Worm (Caenorhabditis elegans) whole organism, L3 larva: ENCODE results near the gene F20A1.2.

Source experiments
- ZK546.5 ChIP-seq: sonication (generic microtip); optimal IDR thresholded peaks from 2 replicates; lab custom pipeline; 2017; ENCODE audit warnings: missing biosample characterization, missing genetic modification characterization
- ama-1 ChIP-seq: fragments of 150-350 bp; optimal IDR thresholded peaks from 2 replicates; lab custom pipeline; 2018
- ceh-16 ChIP-seq: sonication (generic microtip); optimal IDR thresholded peaks from 2 replicates; lab custom pipeline; 2017; ENCODE audit warnings: missing biosample characterization, missing genetic modification characterization
- ceh-28 ChIP-seq: fragments of 150-350 bp; optimal IDR thresholded peaks from 2 replicates; lab custom pipeline; 2014; ENCODE audit warnings: missing biosample characterization, missing genetic modification reagents, missing genetic modification characterization
- ceh-9 ChIP-seq: sonication (generic microtip); optimal IDR thresholded peaks from 2 replicates; lab custom pipeline; 2018; ENCODE audit warnings: missing biosample characterization, missing genetic modification characterization
- daf-12 ChIP-seq: fragments of 150-350 bp; optimal IDR thresholded peaks from 2 replicates; lab custom pipeline; 2014; ENCODE audit warnings: missing biosample characterization, missing genetic modification reagents, missing genetic modification characterization
- egl-27 ChIP-seq: sonication (generic microtip); optimal IDR thresholded peaks from 4 replicates; lab custom pipeline; 2017; ENCODE audit warnings: missing biosample characterization, missing genetic modification reagents, missing genetic modification characterization
- egl-5 ChIP-seq: fragments of 150-350 bp; optimal IDR thresholded peaks from 2 replicates; lab custom pipeline; 2017; ENCODE audit warnings: missing biosample characterization, missing genetic modification reagents, missing genetic modification characterization, inconsistent platforms
- elt-1 ChIP-seq: fragments of 150-350 bp; optimal IDR thresholded peaks from 2 replicates; lab custom pipeline; 2014; ENCODE audit warnings: missing biosample characterization, missing genetic modification characterization
- elt-2 ChIP-seq: sonication (generic microtip); optimal IDR thresholded peaks from 2 replicates; lab custom pipeline; 2016; ENCODE audit warnings: missing genetic modification reagents, mild to moderate bottlenecking, missing genetic modification characterization, missing compliant biosample characterization
- elt-3 ChIP-seq, 3 experiments: fragments of 150-350 bp in 1 of 3; sonication (generic microtip) in 2 of 3; optimal IDR thresholded peaks; 2 replicates in 2 of 3; 4 replicates in 1 of 3; lab custom pipeline; 2014 to 2017; ENCODE audit warnings: missing biosample characterization in 3 of 3, missing genetic modification characterization in 3 of 3
- fkh-10 ChIP-seq: sonication (generic microtip); optimal IDR thresholded peaks from 2 replicates; lab custom pipeline; 2017; ENCODE audit warnings: missing biosample characterization, missing genetic modification reagents, missing genetic modification characterization
- fkh-2 ChIP-seq: fragments of 150-350 bp; optimal IDR thresholded peaks from 2 replicates; lab custom pipeline; 2014; ENCODE audit warnings: missing biosample characterization, missing genetic modification reagents, missing genetic modification characterization
- fos-1 ChIP-seq: fragments of 150-350 bp; optimal IDR thresholded peaks from 2 replicates; lab custom pipeline; 2014; ENCODE audit warnings: missing biosample characterization, missing genetic modification characterization
- hmg-11 ChIP-seq: sonication (generic microtip); optimal IDR thresholded peaks from 2 replicates; lab custom pipeline; 2016; ENCODE audit warnings: missing genetic modification characterization, missing compliant biosample characterization
- lin-39 ChIP-seq: fragments of 150-350 bp; optimal IDR thresholded peaks from 2 replicates; lab custom pipeline; 2018; ENCODE audit warnings: missing biosample characterization, missing genetic modification reagents, missing genetic modification characterization
- mml-1 ChIP-seq: fragments of 150-350 bp; sonication (generic microtip); optimal IDR thresholded peaks from 3 replicates; lab custom pipeline; 2014; ENCODE audit warnings: missing biosample characterization, missing genetic modification characterization
- nfya-1 ChIP-seq: sonication (generic microtip); optimal IDR thresholded peaks from 2 replicates; lab custom pipeline; 2017; ENCODE audit warnings: missing genetic modification characterization, mild to moderate bottlenecking, missing compliant biosample characterization, antibody characterized with exemption, moderate library complexity; ENCODE audit not compliant: insufficient read depth
- nhr-12 ChIP-seq: fragments of 150-350 bp; optimal IDR thresholded peaks from 2 replicates; lab custom pipeline; 2014; ENCODE audit warnings: missing biosample characterization, missing genetic modification characterization
- nhr-23 ChIP-seq: fragments of 150-350 bp; optimal IDR thresholded peaks from 2 replicates; lab custom pipeline; 2014; ENCODE audit warnings: missing biosample characterization, missing genetic modification reagents, missing genetic modification characterization
- nhr-237 ChIP-seq: fragments of 150-350 bp; optimal IDR thresholded peaks from 2 replicates; lab custom pipeline; 2014; ENCODE audit warnings: missing biosample characterization, missing genetic modification characterization
- nhr-25 ChIP-seq: sonication (generic microtip); optimal IDR thresholded peaks from 2 replicates; lab custom pipeline; 2017; ENCODE audit warnings: missing biosample characterization, missing genetic modification characterization
- nhr-28 ChIP-seq: fragments of 150-350 bp; optimal IDR thresholded peaks from 2 replicates; lab custom pipeline; 2014; ENCODE audit warnings: missing biosample characterization, missing genetic modification characterization
- nhr-43 ChIP-seq: sonication (generic microtip); optimal IDR thresholded peaks from 2 replicates; lab custom pipeline; 2016; ENCODE audit warnings: mild to moderate bottlenecking, missing genetic modification characterization, missing compliant biosample characterization; ENCODE audit not compliant: poor library complexity, severe bottlenecking
- nhr-67 ChIP-seq: fragments of 150-350 bp; optimal IDR thresholded peaks from 2 replicates; lab custom pipeline; 2014; ENCODE audit warnings: missing biosample characterization, missing genetic modification characterization
- nhr-76 ChIP-seq: fragments of 150-350 bp; sonication (generic microtip); optimal IDR thresholded peaks from 5 replicates; lab custom pipeline; 2014; ENCODE audit warnings: missing biosample characterization, missing genetic modification characterization
- nhr-77 ChIP-seq: fragments of 150-350 bp; optimal IDR thresholded peaks from 2 replicates; lab custom pipeline; 2014; ENCODE audit warnings: missing biosample characterization, missing genetic modification characterization
- pha-4 ChIP-seq: fragments of 150-350 bp; optimal IDR thresholded peaks from 2 replicates; lab custom pipeline; 2014; ENCODE audit warnings: missing biosample characterization, missing genetic modification reagents, missing genetic modification characterization
- pqm-1 ChIP-seq: fragments of 150-350 bp; optimal IDR thresholded peaks from 2 replicates; lab custom pipeline; 2017; ENCODE audit warnings: missing biosample characterization, missing genetic modification characterization, inconsistent platforms
- sea-2 ChIP-seq: fragments of 150-350 bp; sonication (generic microtip); optimal IDR thresholded peaks from 4 replicates; lab custom pipeline; 2014; ENCODE audit warnings: missing biosample characterization, missing genetic modification reagents, missing genetic modification characterization
- skn-1 ChIP-seq: fragments of 150-350 bp; optimal IDR thresholded peaks from 2 replicates; lab custom pipeline; 2014; ENCODE audit warnings: missing biosample characterization, missing genetic modification characterization
- snpc-4 ChIP-seq: fragments of 150-350 bp; optimal IDR thresholded peaks from 2 replicates; lab custom pipeline; 2014; ENCODE audit warnings: missing biosample characterization, missing genetic modification characterization
- tbx-2 ChIP-seq: sonication (generic microtip); optimal IDR thresholded peaks from 2 replicates; lab custom pipeline; 2016; ENCODE audit warnings: mild to moderate bottlenecking, missing genetic modification characterization, missing compliant biosample characterization
- unc-39 ChIP-seq: sonication (generic microtip); optimal IDR thresholded peaks from 4 replicates; lab custom pipeline; 2017; ENCODE audit warnings: missing biosample characterization, missing genetic modification characterization
- unc-62 ChIP-seq: fragments of 150-350 bp; sonication (generic microtip); optimal IDR thresholded peaks from 4 replicates; lab custom pipeline; 2014; ENCODE audit warnings: missing biosample characterization, missing genetic modification reagents, missing genetic modification characterization
- zag-1 ChIP-seq: fragments of 150-350 bp; optimal IDR thresholded peaks from 2 replicates; lab custom pipeline; 2014; ENCODE audit warnings: missing biosample characterization, missing genetic modification characterization
- ztf-4 ChIP-seq: fragments of 150-350 bp; optimal IDR thresholded peaks from 2 replicates; lab custom pipeline; 2014; ENCODE audit warnings: missing biosample characterization, missing genetic modification characterization

The F20A1.2 gene

ce11 chrV:7046005-7046404 is at the start of gene F20A1.2:
Gene F20A1.2, plus strand, starts transcription at chrV:7046305.
- TF ChIP-seq tbx-2 (tag; lab: Kevin White, UChicago) = no peak
- TF ChIP-seq sea-2 (GFP tag; lab: Kevin White, UChicago) = no peak
- TF ChIP-seq daf-12 (tag; lab: Kevin White, UChicago) = no peak
- no peak for TF ChIP-seq skn-1
- TF ChIP-seq nhr-23 (tag; lab: Kevin White, UChicago) = no peak
- TF ChIP-seq egl-5 (tag; lab: Kevin White, UChicago) = no peak
- TF ChIP-seq nhr-28 (tag; lab: Kevin White, UChicago) = no peak
- TF ChIP-seq ztf-4 (tag; lab: Kevin White, UChicago) = no peak
- TF ChIP-seq unc-39 = no peak
- no peak for TF ChIP-seq pqm-1
- TF ChIP-seq nhr-67 = no peak
- no peak for TF ChIP-seq nhr-77 (tag; lab: Kevin White, UChicago)
- no peak for TF ChIP-seq ceh-16 (tag; lab: Kevin White, UChicago)
- no peak for TF ChIP-seq nhr-12 (tag; lab: Kevin White, UChicago)
- TF ChIP-seq ceh-28 (tag; lab: Kevin White, UChicago) = no peak
- no peak for TF ChIP-seq hmg-11 (tag; lab: Kevin White, UChicago)
- TF ChIP-seq egl-27 = no peak
- no peak for TF ChIP-seq elt-3 (tag; optimal IDR thresholded peaks at IDR 0.05; lab: Kevin White, UChicago)
- TF ChIP-seq nhr-237 (tag; lab: Kevin White, UChicago) = no peak
- TF ChIP-seq unc-62 = no peak

- TF ChIP-seq egl-5 (tag; lab: Kevin White, UChicago) (no peak), pqm-1 (peak; percentile 33), ZK546.5 (tag; lab: Kevin White, UChicago) (no peak), nhr-28 (tag; lab: Kevin White, UChicago) (no peak), nhr-23 (tag; lab: Kevin White, UChicago) (no peak), elt-3 (tag; optimal IDR thresholded peaks at IDR 0.05; lab: Kevin White, UChicago) (no peak), elt-2 (tag; lab: Kevin White, UChicago) (peak; percentile 70), snpc-4 (tag; lab: Kevin White, UChicago) (no peak)
These were observed 49.0 kb upstream of the F20A1.2 start, which contains the start of gene nhr-107 for ce11 chrV:6997041-6997552. Gene nhr-107, minus strand, starts transcription at chrV:6997091.

- TF ChIP-seq nhr-67 (no peak), elt-1 (no peak), ama-1 (no peak), nfya-1 (tag; lab: Kevin White, UChicago) (peak; percentile 14), fkh-10 (GFP tag; lab: Kevin White, UChicago) (no peak), fkh-2 (tag; lab: Kevin White, UChicago) (no peak), ceh-9 (tag; lab: Kevin White, UChicago) (no peak), nhr-237 (tag; lab: Kevin White, UChicago) (no peak), pha-4 (tag; lab: Kevin White, UChicago) (peak; percentile 84), unc-39 (no peak), nhr-76 (peak; percentile 57), lin-39 (tag; lab: Kevin White, UChicago) (no peak), elt-2 (tag; lab: Kevin White, UChicago) (peak; percentile 66), zag-1 (tag; lab: Kevin White, UChicago) (no peak), nhr-25 (tag; lab: Kevin White, UChicago) (peak; percentile 16), fos-1 (tag; lab: Kevin White, UChicago) (no peak), snpc-4 (tag; lab: Kevin White, UChicago) (no peak), tbx-2 (tag; lab: Kevin White, UChicago) (no peak), unc-62 (no peak), nhr-43 (tag; lab: Kevin White, UChicago) (peak; percentile 5), pqm-1 (peak; percentile 56)
These were observed 47.7 kb upstream of the F20A1.2 start, which contains the start of gene nhr-42 for ce11 chrV:6998303-6998884. Gene nhr-42, plus strand, starts transcription at chrV:6998819.

- TF ChIP-seq elt-2 (tag; lab: Kevin White, UChicago) (peak; percentile 40), mml-1 (tag; lab: Kevin White, UChicago) (no peak)
These were observed 45.4 kb upstream of the F20A1.2 start for ce11 chrV:7000734-7001133.
